Worm (Caenorhabditis elegans): ENCODE data around the gene Y57G7A.2.
A peak's percentile ranks its signal among the peaks of the same experiment; 100 is the strongest.

Gene Y57G7A.2

DNA sequence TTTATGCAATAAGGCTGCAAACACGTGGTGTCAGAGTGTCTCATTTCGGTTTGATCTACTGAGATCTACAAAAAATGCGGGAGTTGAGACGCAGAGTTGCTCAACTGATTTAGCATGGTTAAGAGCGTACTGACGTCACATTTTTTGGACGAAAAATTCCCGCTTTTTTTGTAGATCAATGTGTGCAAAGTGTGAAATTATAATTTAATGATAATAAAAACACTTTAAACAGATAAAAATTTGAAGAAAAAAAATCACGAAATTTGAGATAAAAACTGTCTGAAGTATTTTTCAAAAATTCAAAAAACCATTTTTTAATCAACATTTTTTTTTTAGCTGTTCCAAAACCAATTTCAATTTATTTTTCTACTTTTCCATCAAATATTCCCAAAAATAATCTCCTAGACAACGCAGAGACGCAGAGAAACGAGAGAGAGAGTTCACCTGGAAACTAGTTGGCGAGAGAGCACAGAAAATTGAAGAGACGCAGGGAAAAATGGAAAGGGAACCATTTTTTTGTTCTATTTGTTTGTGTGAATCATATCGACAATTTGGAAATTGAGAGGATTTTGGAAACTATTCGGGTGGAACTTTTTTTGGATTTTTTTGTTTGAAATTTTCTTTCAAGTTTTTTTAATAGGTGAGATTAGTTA, 1.3 kb downstream of the Y57G7A.2 start:
- TF ChIP-seq him-1 (tag; optimal IDR thresholded peaks at IDR 0.05) (no peak), W03F9.2 (tag; optimal IDR thresholded peaks at IDR 0.05) (no peak), dao-5 (tag; optimal IDR thresholded peaks at IDR 0.05) (no peak)

ce11 chrII:1297697-1298093, 1.8 kb downstream of the Y57G7A.2 start:
- no peak for TF ChIP-seq W03F9.2 (tag; optimal IDR thresholded peaks at IDR 0.05)
- TF ChIP-seq him-1 (tag; optimal IDR thresholded peaks at IDR 0.05): no peak
- no peak for TF ChIP-seq dao-5 (tag; optimal IDR thresholded peaks at IDR 0.05)

- TF ChIP-seq dao-5 (tag; optimal IDR thresholded peaks at IDR 0.05): no peak
- no peak for TF ChIP-seq him-1 (tag; optimal IDR thresholded peaks at IDR 0.05)
- no peak for TF ChIP-seq W03F9.2 (tag; optimal IDR thresholded peaks at IDR 0.05)
These were observed 2.3 kb downstream of the Y57G7A.2 start, which contains the start of gene Y57G7A.1 for ce11 chrII:1298169-1298568. Gene Y57G7A.1, plus strand, starts transcription at chrII:1298469.

ce11 chrII:1301554-1301953, 5.7 kb downstream of the Y57G7A.2 start, which contains the start of gene glb-31:
Gene glb-31, minus strand, starts transcription at chrII:1301654.
- no peak for TF ChIP-seq him-1 (tag; optimal IDR thresholded peaks at IDR 0.05)
- TF ChIP-seq W03F9.2 (tag; optimal IDR thresholded peaks at IDR 0.05): no peak
- TF ChIP-seq dao-5 (tag; optimal IDR thresholded peaks at IDR 0.05): no peak

ce11 chrII:1306036-1306435, 10.2 kb downstream of the Y57G7A.2 start, which contains the start of gene emc-2:
Gene emc-2, minus strand, starts transcription at chrII:1306136.
- TF ChIP-seq W03F9.2 (tag; optimal IDR thresholded peaks at IDR 0.05): no peak
- no peak for TF ChIP-seq dao-5 (tag; optimal IDR thresholded peaks at IDR 0.05)
- TF ChIP-seq him-1 (tag; optimal IDR thresholded peaks at IDR 0.05): no peak

DNA sequence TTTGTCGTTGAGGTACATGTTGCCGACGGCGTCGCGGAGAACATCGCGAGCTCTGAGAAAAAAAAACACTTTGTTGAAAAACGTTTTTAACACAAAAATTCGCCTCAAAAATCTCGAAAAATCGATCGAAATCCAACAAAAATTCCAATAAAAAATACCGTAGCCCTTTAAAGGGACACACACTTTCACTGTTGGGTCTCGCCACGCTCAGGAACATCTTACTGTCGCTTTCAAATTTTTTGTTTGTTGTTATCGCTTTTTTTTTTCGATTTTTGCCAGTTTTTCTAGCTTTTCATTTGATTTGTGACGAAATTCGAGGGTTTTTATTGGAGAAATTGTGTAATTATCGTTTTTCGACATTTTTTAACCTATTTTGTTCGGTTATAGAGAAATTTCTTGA, 10.7 kb downstream of the Y57G7A.2 start:
- no peak for TF ChIP-seq dao-5 (tag; optimal IDR thresholded peaks at IDR 0.05)
- TF ChIP-seq W03F9.2 (tag; optimal IDR thresholded peaks at IDR 0.05): peak; percentile 34
- TF ChIP-seq him-1 (tag; optimal IDR thresholded peaks at IDR 0.05): no peak

DNA sequence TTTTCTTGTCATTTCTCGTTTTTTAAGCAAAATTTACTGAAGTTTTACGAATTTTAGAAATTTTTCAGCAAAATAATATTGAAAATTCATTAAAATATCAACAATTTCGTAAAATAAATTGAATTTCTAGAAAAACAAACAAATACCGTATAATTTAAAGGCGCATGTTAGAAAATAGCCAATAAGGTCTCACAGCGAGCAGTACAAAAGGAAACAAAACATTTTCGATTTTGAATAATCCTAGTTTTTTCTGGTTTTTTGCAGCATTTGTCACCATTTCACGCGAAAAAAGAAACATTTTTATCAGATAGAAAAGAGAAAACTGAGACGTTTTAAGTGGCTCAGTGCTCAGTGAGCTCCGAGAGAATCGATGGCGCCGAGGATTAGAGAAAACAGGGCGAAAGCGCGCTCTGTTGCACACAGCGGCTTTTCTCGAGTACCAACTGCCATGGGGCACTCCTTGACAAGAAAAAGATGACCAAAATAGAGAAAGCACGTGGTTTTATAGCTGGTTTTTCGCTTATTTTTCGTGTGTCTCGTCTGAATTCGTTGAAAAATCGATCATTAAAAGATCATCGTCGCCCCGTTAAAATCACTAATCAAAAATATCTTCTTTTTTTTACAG, 14.1 kb downstream of the Y57G7A.2 start, which contains the start of the genes alh-6 and fcho-1:
Gene alh-6 (minus strand): TSS at position 242 of the 625 bp plus-strand sequence.
Gene fcho-1 (plus strand): TSS at position 624 of the 625 bp plus-strand sequence.
- TF ChIP-seq W03F9.2 (tag; optimal IDR thresholded peaks at IDR 0.05): peak; percentile 10
- TF ChIP-seq dao-5 (tag; optimal IDR thresholded peaks at IDR 0.05): no peak
- no peak for TF ChIP-seq him-1 (tag; optimal IDR thresholded peaks at IDR 0.05)

DNA sequence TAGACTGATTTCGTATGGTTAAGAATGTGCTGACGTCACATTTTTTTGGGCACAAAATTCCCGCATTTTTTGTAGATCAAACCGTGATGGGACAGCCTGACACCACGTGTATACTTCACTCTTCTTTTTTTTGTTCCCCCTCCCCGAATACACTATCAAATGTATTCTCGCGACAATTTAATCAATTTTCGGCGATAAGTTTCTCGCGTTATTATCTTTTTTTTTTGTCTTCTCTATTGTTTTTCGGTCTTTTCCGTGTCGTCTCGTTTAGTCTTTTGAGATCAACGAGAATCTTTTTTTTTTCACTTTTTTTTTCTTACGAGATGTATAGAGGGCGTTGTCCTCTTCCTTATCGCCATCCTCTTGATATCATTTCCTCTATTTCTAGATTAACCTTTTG, 19.4 kb downstream of the Y57G7A.2 start:
- TF ChIP-seq dao-5 (tag; optimal IDR thresholded peaks at IDR 0.05) (no peak), W03F9.2 (tag; optimal IDR thresholded peaks at IDR 0.05) (no peak), him-1 (tag; optimal IDR thresholded peaks at IDR 0.05) (no peak)

ce11 chrII:1320412-1320811, 24.5 kb downstream of the Y57G7A.2 start:
- TF ChIP-seq dao-5 (tag; optimal IDR thresholded peaks at IDR 0.05) (peak; percentile 10), him-1 (tag; optimal IDR thresholded peaks at IDR 0.05) (peak; percentile 72), W03F9.2 (tag; optimal IDR thresholded peaks at IDR 0.05) (peak; percentile 94)

- TF ChIP-seq W03F9.2 (tag; optimal IDR thresholded peaks at IDR 0.05) (no peak), him-1 (tag; optimal IDR thresholded peaks at IDR 0.05) (no peak), dao-5 (tag; optimal IDR thresholded peaks at IDR 0.05) (no peak)
These were observed 25.3 kb downstream of the Y57G7A.2 start, which contains the start of gene vig-1 for ce11 chrII:1320987-1321807. Gene vig-1, plus strand, starts transcription at chrII:1321037.

DNA sequence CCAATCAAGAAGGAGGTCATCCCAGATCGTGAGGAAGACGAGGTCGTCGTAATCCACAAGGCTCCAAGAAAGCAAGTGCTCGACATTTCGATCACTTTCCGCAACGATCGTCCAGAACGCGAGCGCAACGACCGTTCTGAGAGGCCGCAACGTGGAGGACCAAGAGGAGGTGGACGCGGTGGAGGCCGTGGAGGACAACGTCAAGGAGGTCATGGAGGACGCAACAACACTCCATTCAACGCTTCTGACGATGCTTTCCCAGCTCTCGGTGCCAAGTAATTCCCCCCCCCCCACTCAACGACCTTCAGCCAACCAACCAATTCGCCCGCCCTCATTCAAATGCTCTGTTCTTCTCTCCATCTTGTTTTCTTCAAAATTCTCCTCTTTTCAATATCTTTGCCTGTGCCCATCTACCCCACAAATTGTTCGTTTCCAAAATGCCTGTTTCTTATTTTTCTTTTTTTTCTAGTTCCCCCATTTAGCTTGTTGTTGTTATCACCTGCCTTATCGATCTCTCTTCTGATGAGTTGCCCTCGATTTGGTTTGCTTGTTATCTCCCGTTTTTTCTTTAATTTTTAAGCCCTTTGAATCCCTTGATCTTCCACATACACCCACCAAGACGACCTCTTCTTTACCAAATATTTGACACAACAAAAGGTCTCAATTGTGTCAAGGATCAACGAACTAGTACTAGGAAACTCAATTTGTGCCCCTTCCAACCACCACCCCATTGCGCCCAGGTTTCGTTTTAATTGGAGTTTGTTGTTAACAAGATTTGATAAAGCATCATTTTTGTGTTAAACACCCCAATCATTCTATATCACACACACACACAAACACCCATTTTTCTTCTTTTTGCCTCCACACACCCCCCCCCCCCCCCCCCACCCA, 26.7 kb downstream of the Y57G7A.2 start:
- TF ChIP-seq him-1 (tag; optimal IDR thresholded peaks at IDR 0.05) (no peak), dao-5 (tag; optimal IDR thresholded peaks at IDR 0.05) (no peak), W03F9.2 (tag; optimal IDR thresholded peaks at IDR 0.05) (no peak)

DNA sequence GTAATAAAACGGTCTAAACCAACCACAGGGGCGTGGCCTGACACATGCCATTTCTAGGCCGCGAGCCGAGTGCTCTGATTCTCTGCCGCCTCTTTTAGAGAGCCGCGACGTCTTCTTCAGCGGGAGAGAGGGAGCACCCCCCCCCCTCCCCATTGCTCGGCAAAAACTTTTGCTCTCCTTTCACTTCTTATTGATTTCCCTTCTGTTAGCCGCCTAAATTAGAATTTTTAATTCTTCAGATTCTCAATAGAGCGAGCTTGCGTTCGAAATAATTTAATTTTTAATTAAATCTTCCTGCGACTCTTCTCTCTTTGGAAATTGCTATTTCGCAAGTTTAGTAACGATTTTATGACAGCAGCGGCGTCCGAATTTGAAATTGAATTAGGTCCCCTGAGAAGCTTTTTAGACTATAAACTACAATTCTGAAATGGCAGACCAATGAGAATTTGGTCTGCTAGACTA, 27.3 kb downstream of the Y57G7A.2 start:
- TF ChIP-seq W03F9.2 (tag; optimal IDR thresholded peaks at IDR 0.05) (no peak), him-1 (tag; optimal IDR thresholded peaks at IDR 0.05) (peak; percentile 72)

DNA sequence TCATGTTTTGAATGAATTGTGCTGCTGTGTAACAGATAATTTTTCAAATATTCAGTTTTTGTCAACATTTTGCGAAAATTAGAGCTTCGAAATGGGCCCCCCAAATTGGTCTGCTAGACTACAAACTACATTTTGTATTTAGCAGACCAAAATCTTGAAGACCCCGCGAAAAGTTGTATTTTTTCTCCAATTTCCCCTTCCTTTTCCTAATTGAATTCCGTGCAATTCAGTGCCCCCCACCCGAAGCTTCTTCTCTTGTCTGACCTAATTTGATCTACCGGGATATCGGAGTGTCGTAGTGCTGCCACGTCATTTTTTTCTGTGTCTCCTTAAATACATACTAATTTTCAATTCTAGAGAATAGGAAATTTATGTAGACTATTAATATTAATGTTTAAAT, 28.1 kb downstream of the Y57G7A.2 start:
- no peak for TF ChIP-seq him-1 (tag; optimal IDR thresholded peaks at IDR 0.05)
- TF ChIP-seq dao-5 (tag; optimal IDR thresholded peaks at IDR 0.05): no peak
- no peak for TF ChIP-seq W03F9.2 (tag; optimal IDR thresholded peaks at IDR 0.05)
